Worm (Caenorhabditis elegans): ENCODE data around the gene C34C12.12.

C34C12.12 gene

ce11 chrIII:3469646-3470045 lies 16.7 kb downstream of the C34C12.12 start, which contains the start of gene smim-14:
smim-14 (minus strand) TSS chrIII:3469746.
- TF ChIP-seq ets-7 (tag; optimal IDR thresholded peaks at IDR 0.05) (no peak), aly-1 (tag; optimal IDR thresholded peaks at IDR 0.05) (no peak), B0310.2 (tag; optimal IDR thresholded peaks at IDR 0.05) (no peak), scrt-1 (GFP tag; IDR thresholded peaks at IDR 0.05) (no peak), hmg-4 (GFP tag; optimal IDR thresholded peaks at IDR 0.05) (no peak), sea-1 (GFP tag; conservative IDR thresholded peaks at IDR 0.05) (no peak), pes-1 (GFP tag; IDR thresholded peaks at IDR 0.05) (no peak), ceh-36 (tag; optimal IDR thresholded peaks at IDR 0.05) (no peak), ceh-13 (GFP tag; optimal IDR thresholded peaks at IDR 0.05) (no peak), tbx-11 (GFP tag; IDR thresholded peaks at IDR 0.05) (no peak)

- no peak for TF ChIP-seq aly-1 (tag; optimal IDR thresholded peaks at IDR 0.05)
- no peak for TF ChIP-seq ama-1 (optimal IDR thresholded peaks at IDR 0.05)
- no peak for TF ChIP-seq ceh-13 (GFP tag; optimal IDR thresholded peaks at IDR 0.05)
- TF ChIP-seq hmbx-1 (tag; optimal IDR thresholded peaks at IDR 0.05) = no peak
- TF ChIP-seq tra-4 (tag; optimal IDR thresholded peaks at IDR 0.05) = no peak
- TF ChIP-seq tbx-37 (GFP tag; conservative IDR thresholded peaks at IDR 0.05) = no peak
- no peak for TF ChIP-seq hnd-1 (tag; optimal IDR thresholded peaks at IDR 0.05)
- no peak for TF ChIP-seq flt-1 (GFP tag; IDR thresholded peaks at IDR 0.05)
- TF ChIP-seq sea-1 (GFP tag; conservative IDR thresholded peaks at IDR 0.05) = no peak
These were observed 17.4 kb downstream of the C34C12.12 start for ce11 chrIII:3470433-3470832.

- TF ChIP-seq ceh-36 (tag; optimal IDR thresholded peaks at IDR 0.05) = no peak
- TF ChIP-seq tra-4 (tag; optimal IDR thresholded peaks at IDR 0.05) = no peak
- TF ChIP-seq aly-1 (tag; optimal IDR thresholded peaks at IDR 0.05) = no peak
- TF ChIP-seq hnd-1 (tag; optimal IDR thresholded peaks at IDR 0.05) = no peak
- TF ChIP-seq tbx-37 (GFP tag; conservative IDR thresholded peaks at IDR 0.05) = no peak
- TF ChIP-seq ets-7 (tag; optimal IDR thresholded peaks at IDR 0.05) = no peak
- TF ChIP-seq pes-1 (GFP tag; IDR thresholded peaks at IDR 0.05) = no peak
- no peak for TF ChIP-seq sea-1 (GFP tag; conservative IDR thresholded peaks at IDR 0.05)
- TF ChIP-seq hmbx-1 (tag; optimal IDR thresholded peaks at IDR 0.05) = no peak
- no peak for TF ChIP-seq B0310.2 (tag; optimal IDR thresholded peaks at IDR 0.05)
- TF ChIP-seq ceh-13 (GFP tag; optimal IDR thresholded peaks at IDR 0.05) = no peak
- no peak for TF ChIP-seq tbx-11 (GFP tag; IDR thresholded peaks at IDR 0.05)
- TF ChIP-seq hmg-4 (GFP tag; optimal IDR thresholded peaks at IDR 0.05) = no peak
- no peak for TF ChIP-seq F13C5.2 (tag; optimal IDR thresholded peaks at IDR 0.05)
- no peak for TF ChIP-seq scrt-1 (GFP tag; IDR thresholded peaks at IDR 0.05)
- TF ChIP-seq ama-1 (optimal IDR thresholded peaks at IDR 0.05) = no peak
- TF ChIP-seq flt-1 (GFP tag; IDR thresholded peaks at IDR 0.05) = no peak
These were observed 18.0 kb downstream of the C34C12.12 start for ce11 chrIII:3470973-3471372.

DNA sequence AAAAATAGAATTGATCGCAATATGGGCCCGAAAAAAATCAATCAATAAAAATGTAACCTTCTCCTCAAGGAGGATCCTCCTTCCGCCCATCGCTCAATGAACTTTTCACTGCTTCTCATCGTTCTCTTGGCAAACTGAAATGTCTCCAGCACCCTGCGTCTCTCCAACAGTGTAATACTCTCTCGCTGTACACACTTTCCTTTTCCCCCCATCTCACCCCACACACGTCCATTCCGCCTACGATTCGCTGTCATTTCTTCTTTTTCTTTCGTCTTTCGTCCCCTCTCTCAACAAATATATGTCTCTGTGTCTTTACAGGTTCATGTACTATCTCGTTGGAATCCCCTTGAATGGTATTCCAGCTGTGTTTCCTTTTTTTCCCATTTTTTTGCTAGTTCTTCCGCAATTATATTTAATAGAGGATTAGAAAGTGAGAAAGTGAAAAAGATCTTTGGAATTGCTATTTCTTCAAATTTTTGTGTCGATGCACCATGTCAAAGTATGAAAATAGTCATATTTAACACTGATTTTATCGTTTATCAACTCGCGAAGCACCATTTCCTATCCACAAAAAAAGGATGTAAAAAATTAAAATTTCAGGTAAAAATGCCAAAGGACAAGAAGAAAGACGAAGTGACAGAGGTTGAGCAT lies 18.5 kb downstream of the C34C12.12 start, which contains the start of gene rsu-1:
Gene rsu-1 (plus strand): TSS at position 601 of the 651 bp plus-strand sequence.
- no peak for TF ChIP-seq tbx-11 (GFP tag; IDR thresholded peaks at IDR 0.05)
- TF ChIP-seq F13C5.2 (tag; optimal IDR thresholded peaks at IDR 0.05) = peak; percentile 26

DNA sequence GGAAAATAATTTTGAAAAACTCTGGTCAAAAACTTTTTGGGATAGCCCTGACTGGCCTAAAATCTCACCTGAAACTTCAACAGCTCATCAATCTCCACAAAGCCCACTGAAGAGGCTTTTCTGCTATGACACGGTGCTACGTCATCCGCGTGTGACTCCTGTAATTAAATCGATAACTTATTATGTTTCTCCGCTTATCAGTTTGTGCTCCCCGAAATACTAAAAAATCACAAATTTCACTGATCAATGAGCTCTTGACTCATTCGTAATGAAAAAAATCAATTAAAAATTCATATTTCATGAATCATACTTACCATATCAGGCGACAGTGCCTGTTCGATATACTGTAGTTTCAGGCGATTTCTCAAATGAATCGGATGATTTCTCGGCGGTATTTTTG lies 22.0 kb downstream of the C34C12.12 start:
- TF ChIP-seq ama-1 (optimal IDR thresholded peaks at IDR 0.05) = no peak
- no peak for TF ChIP-seq tbx-37 (GFP tag; conservative IDR thresholded peaks at IDR 0.05)
- no peak for TF ChIP-seq hmg-4 (GFP tag; optimal IDR thresholded peaks at IDR 0.05)
- TF ChIP-seq tbx-11 (GFP tag; IDR thresholded peaks at IDR 0.05) = no peak
- no peak for TF ChIP-seq pes-1 (GFP tag; IDR thresholded peaks at IDR 0.05)
- no peak for TF ChIP-seq tra-4 (tag; optimal IDR thresholded peaks at IDR 0.05)
- no peak for TF ChIP-seq sea-1 (GFP tag; conservative IDR thresholded peaks at IDR 0.05)
- no peak for TF ChIP-seq aly-1 (tag; optimal IDR thresholded peaks at IDR 0.05)
- no peak for TF ChIP-seq ets-7 (tag; optimal IDR thresholded peaks at IDR 0.05)
- no peak for TF ChIP-seq ceh-13 (GFP tag; optimal IDR thresholded peaks at IDR 0.05)
- TF ChIP-seq flt-1 (GFP tag; IDR thresholded peaks at IDR 0.05) = no peak
- no peak for TF ChIP-seq hmbx-1 (tag; optimal IDR thresholded peaks at IDR 0.05)
- no peak for TF ChIP-seq F13C5.2 (tag; optimal IDR thresholded peaks at IDR 0.05)
- TF ChIP-seq scrt-1 (GFP tag; IDR thresholded peaks at IDR 0.05) = no peak

DNA sequence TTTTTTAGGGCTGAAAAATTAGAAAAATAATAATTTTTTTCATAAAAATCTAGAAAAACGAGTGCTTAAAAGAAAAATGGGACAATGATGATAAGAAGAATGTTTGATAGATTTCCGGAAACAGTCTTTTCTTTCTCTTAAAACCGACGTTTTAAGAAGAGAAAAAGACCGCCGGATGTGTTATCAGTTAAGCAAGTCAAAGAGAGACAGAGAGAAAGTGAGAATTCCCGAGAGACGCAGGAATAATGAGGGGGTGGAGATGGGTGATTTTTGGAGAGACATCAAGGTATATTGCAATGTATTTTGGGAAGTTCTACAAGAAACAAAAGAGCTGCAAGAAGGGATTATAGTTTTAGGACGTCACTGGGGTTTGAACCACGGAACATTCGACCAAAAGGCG lies 22.5 kb downstream of the C34C12.12 start, which contains the start of gene C34C12.9:
Gene C34C12.9 (minus strand): TSS at position 16 of the 400 bp plus-strand sequence.
- TF ChIP-seq ceh-36 (tag; optimal IDR thresholded peaks at IDR 0.05) = no peak
- no peak for TF ChIP-seq hnd-1 (tag; optimal IDR thresholded peaks at IDR 0.05)
- TF ChIP-seq aly-1 (tag; optimal IDR thresholded peaks at IDR 0.05) = no peak
- no peak for TF ChIP-seq ceh-13 (GFP tag; optimal IDR thresholded peaks at IDR 0.05)
- TF ChIP-seq F13C5.2 (tag; optimal IDR thresholded peaks at IDR 0.05) = no peak
- no peak for TF ChIP-seq ama-1 (optimal IDR thresholded peaks at IDR 0.05)
- TF ChIP-seq sea-1 (GFP tag; conservative IDR thresholded peaks at IDR 0.05) = no peak
- TF ChIP-seq hmbx-1 (tag; optimal IDR thresholded peaks at IDR 0.05) = no peak
- TF ChIP-seq ets-7 (tag; optimal IDR thresholded peaks at IDR 0.05) = no peak

DNA sequence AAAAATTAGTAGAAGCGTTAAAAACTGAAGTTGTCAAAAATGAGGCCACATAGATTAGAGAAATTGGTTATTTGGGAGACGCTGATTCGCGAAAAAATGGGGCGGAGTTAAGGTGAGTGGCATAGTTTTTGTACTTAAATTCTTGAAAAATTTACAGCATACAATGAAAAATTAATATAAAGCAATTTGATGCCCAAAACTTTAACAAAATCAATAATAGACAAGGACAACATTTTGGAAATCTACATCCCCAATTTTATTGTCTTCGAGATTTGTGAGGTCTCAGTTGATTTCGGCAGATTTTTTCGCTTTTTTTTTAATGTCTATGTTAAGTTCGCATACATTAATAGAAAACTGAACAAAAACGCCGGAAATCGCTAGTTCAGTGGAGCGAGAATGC lies 23.3 kb downstream of the C34C12.12 start:
- TF ChIP-seq tbx-11 (GFP tag; IDR thresholded peaks at IDR 0.05) (no peak), ets-7 (tag; optimal IDR thresholded peaks at IDR 0.05) (peak; percentile 49), hmbx-1 (tag; optimal IDR thresholded peaks at IDR 0.05) (peak; percentile 56), scrt-1 (GFP tag; IDR thresholded peaks at IDR 0.05) (no peak), hnd-1 (tag; optimal IDR thresholded peaks at IDR 0.05) (peak; percentile 40), tra-4 (tag; optimal IDR thresholded peaks at IDR 0.05) (peak; percentile 42), F13C5.2 (tag; optimal IDR thresholded peaks at IDR 0.05) (no peak), hmg-4 (GFP tag; optimal IDR thresholded peaks at IDR 0.05) (no peak), pes-1 (GFP tag; IDR thresholded peaks at IDR 0.05) (peak; percentile 20; the same call in 1 of the 2 replicates), flt-1 (GFP tag; IDR thresholded peaks at IDR 0.05) (no peak), ceh-36 (tag; optimal IDR thresholded peaks at IDR 0.05) (no peak), aly-1 (tag; optimal IDR thresholded peaks at IDR 0.05) (no peak), ama-1 (optimal IDR thresholded peaks at IDR 0.05) (no peak), sea-1 (GFP tag; conservative IDR thresholded peaks at IDR 0.05) (no peak), tbx-37 (GFP tag; conservative IDR thresholded peaks at IDR 0.05) (no peak), ceh-13 (GFP tag; optimal IDR thresholded peaks at IDR 0.05) (peak; percentile 42), B0310.2 (tag; optimal IDR thresholded peaks at IDR 0.05) (peak; percentile 68)

All from whole organism, early embryonic.